Worm (Caenorhabditis elegans): ENCODE results near the gene decr-1.2.

DNA sequence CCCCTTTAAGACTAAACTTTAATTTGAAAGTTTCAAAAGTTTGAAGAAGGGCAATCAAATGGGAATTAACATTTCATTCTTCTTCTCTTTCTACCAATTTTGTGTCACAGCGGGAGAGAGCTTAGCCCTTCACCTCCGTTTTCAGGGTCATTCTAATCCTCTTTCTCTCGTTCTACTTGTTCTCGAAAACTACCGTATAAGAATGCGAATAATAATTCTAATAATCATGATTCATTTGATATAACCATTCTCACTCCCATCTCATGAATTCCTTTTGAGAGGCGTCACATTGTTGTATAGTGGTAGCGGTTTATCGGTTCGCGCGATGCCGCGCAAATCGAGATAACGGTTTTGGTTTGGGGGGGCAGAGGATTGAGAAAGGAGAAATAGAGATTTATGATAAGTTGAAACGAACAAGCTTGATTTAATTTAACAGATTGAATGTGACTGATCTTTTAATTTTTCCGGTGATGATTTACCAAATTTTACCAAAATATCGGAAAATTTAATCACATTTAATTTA lies 16.2 kb upstream of the decr-1.2 start:
- TF ChIP-seq nhr-11 (tag; optimal IDR thresholded peaks at IDR 0.05): no peak
- no peak for TF ChIP-seq lin-39 (tag; optimal IDR thresholded peaks at IDR 0.05)
- TF ChIP-seq unc-130 (GFP tag; optimal IDR thresholded peaks at IDR 0.05): no peak
- no peak for TF ChIP-seq ZK337.2 (GFP tag; IDR thresholded peaks at IDR 0.05)
- TF ChIP-seq ZK546.5 (tag; optimal IDR thresholded peaks at IDR 0.05): no peak
- TF ChIP-seq lin-13 (GFP tag; optimal IDR thresholded peaks at IDR 0.05): no peak
